Worm (Caenorhabditis elegans) whole organism, young adult: ENCODE results near the gene ins-21.

Experiments used
- efl-1 ChIP-seq: fragments of 150-350 bp; optimal IDR thresholded peaks from 2 replicates; lab custom pipeline; 2014; ENCODE audit warnings: missing biosample characterization, missing genetic modification reagents, missing genetic modification characterization
- nhr-120 ChIP-seq: fragments of 200-800 bp; sonication (Bioruptor generic); IDR thresholded peaks from 2 replicates; pipeline ENCODE4 v1.3.6; 2022; ENCODE audit warnings: missing genetic modification characterization, missing compliant biosample characterization
- unc-62 ChIP-seq: fragments of 150-350 bp; optimal IDR thresholded peaks from 2 replicates; lab custom pipeline; 2014; ENCODE audit warnings: missing biosample characterization, missing genetic modification reagents, missing genetic modification characterization

DNA sequence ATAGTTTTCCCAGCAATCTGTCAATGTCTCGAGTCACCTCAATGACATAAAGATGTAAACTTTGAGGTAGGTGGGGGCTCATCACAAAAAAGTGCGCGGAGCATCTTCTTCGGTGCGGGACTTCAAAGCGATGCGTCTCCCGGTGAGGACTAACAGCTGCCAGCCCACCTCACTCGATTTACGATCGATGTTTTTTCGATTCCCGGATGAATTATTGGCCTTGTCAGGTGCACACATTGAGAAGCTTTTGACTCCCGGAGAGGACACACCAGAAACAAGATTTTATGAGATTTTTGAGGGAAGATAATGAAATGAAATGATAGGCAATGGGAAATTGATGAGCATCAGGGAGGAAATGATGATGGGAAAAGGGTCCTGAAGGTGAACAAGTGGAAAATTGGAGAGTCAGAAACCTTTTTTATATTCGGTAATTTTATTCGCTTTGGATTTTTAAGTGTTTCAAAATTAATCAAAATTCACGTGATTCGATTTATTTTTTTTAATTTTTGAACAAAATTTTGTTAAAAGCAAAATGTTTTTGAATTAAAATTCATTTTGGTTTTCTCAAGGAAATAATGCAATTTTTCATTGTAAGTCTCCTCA lies 36.6 kb upstream of the ins-21 start, which contains the start of gene C05B5.12:
- TF ChIP-seq efl-1 (no peak), unc-62 (no peak), nhr-120 (GFP tag; lab: Robert Waterston, UW) (no peak)
